Worm (Caenorhabditis elegans) whole organism, midembryonic: ENCODE results near the gene F54C9.3.

ENCODE experiments used
- T22C8.4 ChIP-seq: fragments of 200-800 bp; sonication (Bioruptor generic); IDR thresholded peaks from 2 replicates; pipeline ENCODE4 v1.3.6; 2022; ENCODE audit warnings: missing genetic modification characterization, missing compliant biosample characterization
- cog-1 ChIP-seq: sonication (generic microtip); optimal IDR thresholded peaks from 2 replicates; lab custom pipeline; 2016; ENCODE audit warnings: missing genetic modification characterization, missing compliant biosample characterization
- flt-1 ChIP-seq: fragments of 200-800 bp; sonication (Bioruptor generic); IDR thresholded peaks from 2 replicates; pipeline ENCODE4 v1.3.6; 2022; ENCODE audit warnings: missing genetic modification characterization, missing compliant biosample characterization
- klf-2 ChIP-seq: fragments of 200-800 bp; sonication (Bioruptor generic); conservative IDR thresholded peaks from 2 replicates; pipeline ENCODE4 v1.3.6; 2022; ENCODE audit warnings: missing genetic modification reagents, missing genetic modification characterization, missing compliant biosample characterization
- med-1 ChIP-seq: sonication (generic microtip); optimal IDR thresholded peaks from 2 replicates; lab custom pipeline; 2017; ENCODE audit warnings: missing genetic modification characterization, mild to moderate bottlenecking, missing compliant biosample characterization, antibody characterized with exemption, missing genetic modification reagents; ENCODE audit not compliant: insufficient read depth
- ref-1 ChIP-seq: fragments of 200-800 bp; sonication (Bioruptor generic); conservative IDR thresholded peaks from 2 replicates; pipeline ENCODE4 v1.3.6; 2022; ENCODE audit warnings: missing genetic modification reagents, missing genetic modification characterization, missing compliant biosample characterization
- ztf-23 ChIP-seq: fragments of 200-800 bp; sonication (Bioruptor generic); IDR thresholded peaks from 2 replicates; pipeline ENCODE4 v1.3.6; 2022; ENCODE audit warnings: missing genetic modification reagents, missing genetic modification characterization, missing compliant biosample characterization
- ztf-29 ChIP-seq: fragments of 200-800 bp; sonication (Bioruptor generic); IDR thresholded peaks from 2 replicates; pipeline ENCODE4 v1.3.6; 2022; ENCODE audit warnings: missing genetic modification reagents, missing genetic modification characterization, missing compliant biosample characterization

DNA sequence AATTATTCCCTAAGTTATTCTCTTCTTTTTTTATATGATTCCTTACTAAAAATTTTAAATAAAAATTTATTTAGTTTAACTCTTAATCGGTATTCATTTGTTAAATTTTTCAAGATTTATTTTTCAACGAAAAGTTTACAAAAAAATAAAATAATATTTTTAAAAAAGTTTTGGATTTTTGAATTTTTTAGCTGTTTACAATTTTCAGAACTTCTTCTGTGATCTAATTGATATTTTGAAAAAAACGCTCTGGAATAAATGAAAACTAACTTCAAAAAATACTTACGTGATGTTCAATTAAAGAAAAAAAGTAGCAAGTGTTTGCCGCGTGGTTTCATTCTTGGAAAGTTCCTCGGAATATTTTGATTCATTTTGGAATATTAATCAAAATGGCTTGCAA is 21.3 kb downstream of the F54C9.3 start, which contains the start of gene decr-1.2:
- TF ChIP-seq flt-1 (GFP tag; lab: Robert Waterston, UW) (no peak), T22C8.4 (no peak), ztf-29 (GFP tag; lab: Robert Waterston, UW) (no peak), cog-1 (tag; lab: Kevin White, UChicago) (no peak), med-1 (GFP tag; lab: Kevin White, UChicago) (no peak), ztf-23 (no peak), ref-1 (GFP tag; lab: Robert Waterston, UW) (no peak), klf-2 (GFP tag; lab: Robert Waterston, UW) (no peak)
